Worm (Caenorhabditis elegans): ENCODE data around the gene C43F9.4.

C43F9.4 gene

DNA sequence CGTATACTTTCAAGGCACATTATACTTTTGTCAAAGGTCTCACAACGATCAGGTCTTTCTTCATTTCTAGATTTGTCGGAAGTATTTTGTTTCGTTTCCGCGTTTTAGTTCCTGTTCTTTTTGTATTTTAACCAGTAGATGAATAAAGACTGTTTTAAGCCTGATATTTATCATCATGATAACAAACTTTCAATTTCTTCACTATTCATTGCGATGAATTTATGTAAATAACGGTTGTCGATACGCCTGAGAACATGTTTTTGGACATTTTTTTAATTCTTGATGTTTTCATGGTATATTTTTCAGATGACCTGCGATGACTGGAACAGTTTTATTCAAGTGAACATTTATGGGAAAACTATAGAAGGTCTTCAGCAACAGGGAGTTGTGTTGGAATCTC is 30.6 kb downstream of the C43F9.4 start, which contains the start of gene zim-3:
zim-3 (plus strand) TSS at position 301 of the 400 bp plus-strand sequence.
- TF ChIP-seq B0310.2 (tag; optimal IDR thresholded peaks at IDR 0.05) = no peak
- no peak for TF ChIP-seq flt-1 (GFP tag; IDR thresholded peaks at IDR 0.05)
- no peak for TF ChIP-seq tbx-37 (GFP tag; conservative IDR thresholded peaks at IDR 0.05)
- no peak for TF ChIP-seq scrt-1 (GFP tag; IDR thresholded peaks at IDR 0.05)
- TF ChIP-seq aly-1 (tag; optimal IDR thresholded peaks at IDR 0.05) = no peak
- no peak for TF ChIP-seq ama-1 (optimal IDR thresholded peaks at IDR 0.05)

DNA sequence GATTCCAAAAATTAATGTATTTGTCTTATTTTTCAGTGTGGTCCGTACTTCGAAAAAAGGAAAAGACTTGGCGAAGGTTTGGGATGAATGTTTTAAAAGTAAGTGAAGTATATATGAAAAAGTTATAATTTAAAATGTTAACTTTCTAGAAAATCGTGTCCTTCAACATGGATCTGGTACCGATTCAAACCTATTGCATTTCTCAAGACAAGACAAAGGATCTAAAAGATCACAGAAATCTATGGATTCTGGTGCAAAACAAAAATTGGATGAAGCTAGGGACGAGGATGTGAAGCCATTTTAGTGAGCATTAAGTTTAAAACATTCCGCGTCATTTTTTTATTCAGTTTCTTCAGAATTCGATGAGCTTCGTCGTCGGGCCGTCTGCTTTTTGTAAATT is 34.0 kb downstream of the C43F9.4 start, which contains the start of gene zim-2:
zim-2 (plus strand) TSS at position 301 of the 400 bp plus-strand sequence.
- TF ChIP-seq hmbx-1 (tag; optimal IDR thresholded peaks at IDR 0.05) (no peak), B0310.2 (tag; optimal IDR thresholded peaks at IDR 0.05) (no peak), hmg-4 (GFP tag; optimal IDR thresholded peaks at IDR 0.05) (no peak), flt-1 (GFP tag; IDR thresholded peaks at IDR 0.05) (no peak), scrt-1 (GFP tag; IDR thresholded peaks at IDR 0.05) (no peak), hnd-1 (tag; optimal IDR thresholded peaks at IDR 0.05) (no peak), F13C5.2 (tag; optimal IDR thresholded peaks at IDR 0.05) (no peak), tra-4 (tag; optimal IDR thresholded peaks at IDR 0.05) (no peak), pes-1 (GFP tag; IDR thresholded peaks at IDR 0.05) (no peak), ceh-13 (GFP tag; optimal IDR thresholded peaks at IDR 0.05) (no peak), tbx-37 (GFP tag; conservative IDR thresholded peaks at IDR 0.05) (no peak), aly-1 (tag; optimal IDR thresholded peaks at IDR 0.05) (no peak), sea-1 (GFP tag; conservative IDR thresholded peaks at IDR 0.05) (no peak), ceh-36 (tag; optimal IDR thresholded peaks at IDR 0.05) (no peak), tbx-11 (GFP tag; IDR thresholded peaks at IDR 0.05) (no peak), ets-7 (tag; optimal IDR thresholded peaks at IDR 0.05) (no peak), ama-1 (optimal IDR thresholded peaks at IDR 0.05) (no peak)

DNA sequence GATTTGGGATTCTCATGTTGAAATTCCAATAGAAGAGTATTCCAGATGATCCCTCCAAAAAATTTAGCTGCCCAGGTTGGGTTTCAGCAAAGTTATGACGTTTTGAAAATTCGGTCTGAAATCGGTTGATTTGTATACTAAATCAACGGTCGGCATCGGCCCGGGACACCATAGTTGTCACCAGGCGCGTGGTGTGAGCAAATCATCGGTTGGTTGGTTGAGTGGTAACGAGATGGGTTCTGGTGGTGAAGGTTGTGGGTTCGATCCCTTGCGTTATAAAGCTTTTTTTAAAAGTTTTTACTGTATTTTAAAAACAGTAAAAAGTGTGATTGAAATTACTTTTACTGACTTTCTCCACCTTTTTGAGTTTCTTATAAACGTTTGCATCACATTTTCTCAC is 40.4 kb downstream of the C43F9.4 start:
- TF ChIP-seq tbx-37 (GFP tag; conservative IDR thresholded peaks at IDR 0.05) = 0 out of 2 replicates have a peak, but pooled peaks have one; percentile 10
- TF ChIP-seq flt-1 (GFP tag; IDR thresholded peaks at IDR 0.05) = peak; percentile 70
- TF ChIP-seq tbx-11 (GFP tag; IDR thresholded peaks at IDR 0.05) = 0 out of 2 replicates have a peak, but pooled peaks have one; percentile 33

- TF ChIP-seq hnd-1 (tag; optimal IDR thresholded peaks at IDR 0.05) (no peak), ets-7 (tag; optimal IDR thresholded peaks at IDR 0.05) (no peak), aly-1 (tag; optimal IDR thresholded peaks at IDR 0.05) (no peak), B0310.2 (tag; optimal IDR thresholded peaks at IDR 0.05) (no peak), tbx-11 (GFP tag; IDR thresholded peaks at IDR 0.05) (no peak), ceh-13 (GFP tag; optimal IDR thresholded peaks at IDR 0.05) (no peak), ceh-36 (tag; optimal IDR thresholded peaks at IDR 0.05) (no peak), scrt-1 (GFP tag; IDR thresholded peaks at IDR 0.05) (no peak), pes-1 (GFP tag; IDR thresholded peaks at IDR 0.05) (no peak), F13C5.2 (tag; optimal IDR thresholded peaks at IDR 0.05) (no peak), ama-1 (optimal IDR thresholded peaks at IDR 0.05) (no peak), sea-1 (GFP tag; conservative IDR thresholded peaks at IDR 0.05) (no peak), flt-1 (GFP tag; IDR thresholded peaks at IDR 0.05) (no peak), hmbx-1 (tag; optimal IDR thresholded peaks at IDR 0.05) (no peak), tbx-37 (GFP tag; conservative IDR thresholded peaks at IDR 0.05) (no peak)
Measured at ce11 chrIV:10546589-10547136, 42.3 kb downstream of the C43F9.4 start, which contains the start of gene zim-1. TSS of gene zim-1 (plus strand) at chrIV:10547086.

DNA sequence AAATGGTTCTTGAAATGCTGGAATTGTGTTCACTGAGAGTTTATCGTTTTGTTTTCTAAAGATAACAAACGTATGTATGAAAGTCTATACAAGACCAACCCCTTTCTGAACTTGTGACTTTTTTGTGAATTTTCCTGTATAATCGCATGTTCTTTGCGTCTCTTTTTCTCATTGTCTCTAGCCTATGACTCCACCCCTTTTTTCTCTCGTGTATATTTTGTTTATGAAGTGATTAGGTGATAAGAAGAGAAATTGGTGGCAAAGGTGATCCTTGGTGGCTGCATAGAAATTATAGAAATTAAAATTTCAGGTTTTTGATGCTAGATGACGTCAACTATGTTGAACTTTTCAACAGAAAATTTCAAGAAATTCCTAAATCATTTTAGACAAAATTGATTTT is 43.9 kb downstream of the C43F9.4 start, which contains the start of gene T07G12.5:
T07G12.5 (minus strand) TSS at position 101 of the 400 bp plus-strand sequence.
- TF ChIP-seq B0310.2 (tag; optimal IDR thresholded peaks at IDR 0.05) (no peak), hmg-4 (GFP tag; optimal IDR thresholded peaks at IDR 0.05) (no peak), ama-1 (optimal IDR thresholded peaks at IDR 0.05) (no peak), aly-1 (tag; optimal IDR thresholded peaks at IDR 0.05) (no peak), ets-7 (tag; optimal IDR thresholded peaks at IDR 0.05) (no peak), scrt-1 (GFP tag; IDR thresholded peaks at IDR 0.05) (no peak), sea-1 (GFP tag; conservative IDR thresholded peaks at IDR 0.05) (no peak), ceh-36 (tag; optimal IDR thresholded peaks at IDR 0.05) (no peak), tbx-37 (GFP tag; conservative IDR thresholded peaks at IDR 0.05) (no peak)

DNA sequence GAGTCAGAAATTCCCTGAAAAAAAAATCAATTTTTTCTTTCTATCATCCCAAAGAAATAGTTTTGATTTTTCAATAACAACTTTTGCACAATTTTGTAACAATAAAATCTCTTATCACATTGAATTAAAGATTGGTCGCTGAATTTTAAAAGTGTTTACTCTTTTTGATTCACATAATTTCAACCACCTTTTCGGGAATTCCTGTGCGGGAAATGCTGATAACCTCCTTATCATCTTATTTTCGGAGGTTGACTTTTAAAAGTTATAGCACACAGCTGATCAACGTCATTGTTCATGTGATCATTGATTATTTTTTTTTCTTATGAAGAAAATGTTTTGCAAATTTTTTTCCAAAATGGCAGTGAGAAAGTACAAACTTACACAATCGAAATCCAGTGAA is 45.6 kb downstream of the C43F9.4 start:
- TF ChIP-seq hmg-4 (GFP tag; optimal IDR thresholded peaks at IDR 0.05) (no peak), tbx-37 (GFP tag; conservative IDR thresholded peaks at IDR 0.05) (no peak), ceh-13 (GFP tag; optimal IDR thresholded peaks at IDR 0.05) (no peak), ets-7 (tag; optimal IDR thresholded peaks at IDR 0.05) (no peak), pes-1 (GFP tag; IDR thresholded peaks at IDR 0.05) (no peak), flt-1 (GFP tag; IDR thresholded peaks at IDR 0.05) (no peak), F13C5.2 (tag; optimal IDR thresholded peaks at IDR 0.05) (no peak), tbx-11 (GFP tag; IDR thresholded peaks at IDR 0.05) (no peak), hnd-1 (tag; optimal IDR thresholded peaks at IDR 0.05) (no peak), scrt-1 (GFP tag; IDR thresholded peaks at IDR 0.05) (no peak), ceh-36 (tag; optimal IDR thresholded peaks at IDR 0.05) (no peak)

DNA sequence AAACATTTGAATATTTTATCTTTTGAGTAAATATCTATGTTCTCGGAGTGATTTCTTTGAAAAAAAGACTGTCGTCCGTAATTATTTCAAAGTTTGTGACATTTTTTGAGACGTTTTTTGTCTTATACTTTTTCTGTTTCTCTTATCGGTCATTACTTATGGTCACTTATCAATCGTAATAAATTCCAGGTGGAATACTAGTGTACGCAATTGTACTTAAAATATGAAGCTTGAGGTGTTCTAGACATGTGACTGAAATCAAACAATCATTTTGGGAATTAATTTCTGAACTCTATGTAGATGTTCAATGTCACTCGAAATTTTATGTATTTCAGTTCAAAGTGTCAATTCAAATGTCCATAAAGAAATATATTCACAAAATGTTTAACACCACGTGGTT is 46.7 kb downstream of the C43F9.4 start:
- TF ChIP-seq hmg-4 (GFP tag; optimal IDR thresholded peaks at IDR 0.05) (no peak), ceh-36 (tag; optimal IDR thresholded peaks at IDR 0.05) (no peak), tra-4 (tag; optimal IDR thresholded peaks at IDR 0.05) (no peak), ceh-13 (GFP tag; optimal IDR thresholded peaks at IDR 0.05) (no peak), sea-1 (GFP tag; conservative IDR thresholded peaks at IDR 0.05) (no peak), scrt-1 (GFP tag; IDR thresholded peaks at IDR 0.05) (no peak), B0310.2 (tag; optimal IDR thresholded peaks at IDR 0.05) (no peak), pes-1 (GFP tag; IDR thresholded peaks at IDR 0.05) (no peak)

- TF ChIP-seq tra-4 (tag; optimal IDR thresholded peaks at IDR 0.05) = no peak
Measured at ce11 chrIV:10538584-10538983, 50.4 kb downstream of the C43F9.4 start, which contains the start of gene T07G12.4. TSS of gene T07G12.4 (minus strand) at chrIV:10538684.

All from whole organism, early embryonic.